Worm (Caenorhabditis elegans) whole organism, young adult: ENCODE measurements around the gene tbc-20.

Experiments
- B0035.1 ChIP-seq: sonication (generic microtip); optimal IDR thresholded peaks from 2 replicates; lab custom pipeline; 2016; ENCODE audit warnings: missing genetic modification characterization, mild to moderate bottlenecking, missing compliant biosample characterization, missing genotype, missing genetic modification reagents
- B0261.1 ChIP-seq: sonication (generic microtip); optimal IDR thresholded peaks from 2 replicates; lab custom pipeline; 2016; ENCODE audit warnings: mild to moderate bottlenecking, missing genetic modification characterization, moderate library complexity, missing compliant biosample characterization
- C17E4.6 ChIP-seq: fragments of 200-800 bp; sonication (Bioruptor generic); IDR thresholded peaks from 2 replicates; pipeline ENCODE4 v1.3.6; 2022; ENCODE audit warnings: missing genetic modification reagents, missing genetic modification characterization, missing compliant biosample characterization
- F22D6.2 ChIP-seq: sonication (generic microtip); optimal IDR thresholded peaks from 2 replicates; lab custom pipeline; 2016; ENCODE audit warnings: mild to moderate bottlenecking, missing genetic modification characterization, missing compliant biosample characterization
- F23B12.7 ChIP-seq: sonication (generic microtip); optimal IDR thresholded peaks from 2 replicates; lab custom pipeline; 2017; ENCODE audit warnings: missing genetic modification characterization, mild to moderate bottlenecking, missing compliant biosample characterization, antibody characterized with exemption, moderate library complexity; ENCODE audit not compliant: insufficient read depth
- F49E8.2 ChIP-seq: sonication (generic microtip); optimal IDR thresholded peaks from 3 replicates; lab custom pipeline; 2017; ENCODE audit warnings: missing genetic modification characterization, mild to moderate bottlenecking, missing compliant biosample characterization, antibody characterized with exemption, moderate library complexity; ENCODE audit not compliant: insufficient read depth
- T26A5.8 ChIP-seq: sonication (generic microtip); optimal IDR thresholded peaks from 2 replicates; lab custom pipeline; 2016; ENCODE audit warnings: missing genetic modification characterization, missing compliant biosample characterization
- Y53G8AR.9 ChIP-seq: fragments of 200-800 bp; sonication (Bioruptor generic); conservative IDR thresholded peaks from 2 replicates; pipeline ENCODE4 v1.3.6; 2022; ENCODE audit warnings: missing genetic modification reagents, missing genetic modification characterization, missing compliant biosample characterization
- Y56A3A.18 ChIP-seq: fragments of 200-800 bp; sonication (Bioruptor generic); IDR thresholded peaks from 2 replicates; pipeline ENCODE4 v1.3.6; 2022; ENCODE audit warnings: missing genetic modification reagents, missing genetic modification characterization, missing compliant biosample characterization
- Y79H2A.3 ChIP-seq: fragments of 200-800 bp; sonication (Bioruptor generic); conservative IDR thresholded peaks from 2 replicates; pipeline ENCODE4 v1.3.6; 2022; ENCODE audit warnings: missing genetic modification reagents, missing genetic modification characterization, missing compliant biosample characterization
- Y95B8A.8 ChIP-seq: fragments of 200-800 bp; sonication (Bioruptor generic); IDR thresholded peaks from 2 replicates; pipeline ENCODE4 v1.3.6; 2022; ENCODE audit warnings: missing genetic modification reagents, missing genetic modification characterization, missing compliant biosample characterization
- ama-1 ChIP-seq, 3 experiments: fragments of 150-350 bp in 1 of 3; sonication (generic microtip) in 2 of 3; optimal IDR thresholded peaks; 2 replicates each; lab custom pipeline; 2014 to 2018; ENCODE audit warnings: missing biosample characterization in 2 of 3, missing genetic modification characterization in 2 of 3, missing genetic modification reagents in 2 of 3
- aptf-3 ChIP-seq: fragments of 200-800 bp; sonication (Bioruptor generic); IDR thresholded peaks from 2 replicates; pipeline ENCODE4 v1.3.6; 2022; ENCODE audit warnings: missing genetic modification characterization, missing compliant biosample characterization
- atf-7 ChIP-seq: sonication (generic microtip); optimal IDR thresholded peaks from 2 replicates; lab custom pipeline; 2017; ENCODE audit warnings: mild to moderate bottlenecking, missing genetic modification characterization, missing compliant biosample characterization
- attf-5 ChIP-seq: fragments of 200-800 bp; sonication (Bioruptor generic); optimal IDR thresholded peaks from 2 replicates; lab custom pipeline; 2018; ENCODE audit warnings: mild to moderate bottlenecking, missing genetic modification characterization, missing compliant biosample characterization
- ccch-3 ChIP-seq: fragments of 200-800 bp; sonication (Bioruptor generic); optimal IDR thresholded peaks from 2 replicates; lab custom pipeline; 2018; ENCODE audit warnings: mild to moderate bottlenecking, missing genetic modification characterization, missing compliant biosample characterization
- cebp-1 ChIP-seq, 2 experiments: fragments of 200-800 bp in 1 of 2; sonication (Bioruptor generic) in 1 of 2; sonication (generic microtip) in 1 of 2; IDR thresholded peaks in 1 of 2; optimal IDR thresholded peaks in 1 of 2; 2 replicates each; pipeline versions ENCODE4 v1.3.6 to Lab custom; 2017 to 2022; ENCODE audit warnings: missing compliant biosample characterization in 2 of 2, missing genetic modification characterization in 2 of 2, mild to moderate bottlenecking in 1 of 2, missing genetic modification reagents in 1 of 2, moderate library complexity in 1 of 2
- ceh-58 ChIP-seq: fragments of 200-800 bp; sonication (Bioruptor generic); IDR thresholded peaks from 2 replicates; pipeline ENCODE4 v1.3.6; 2022; ENCODE audit warnings: missing genetic modification characterization, missing compliant biosample characterization
- ceh-91 ChIP-seq: fragments of 200-800 bp; sonication (Bioruptor generic); IDR thresholded peaks from 2 replicates; pipeline ENCODE4 v1.3.6; 2022; ENCODE audit warnings: missing genetic modification reagents, missing genetic modification characterization, missing compliant biosample characterization
- dox-1 ChIP-seq: fragments of 200-800 bp; sonication (Bioruptor generic); IDR thresholded peaks from 2 replicates; pipeline ENCODE4 v1.3.6; 2022; ENCODE audit warnings: missing genetic modification reagents, missing genetic modification characterization, missing compliant biosample characterization
- egrh-3 ChIP-seq: fragments of 200-800 bp; sonication (Bioruptor generic); IDR thresholded peaks from 2 replicates; pipeline ENCODE4 v1.3.6; 2022; ENCODE audit warnings: missing genetic modification reagents, missing genetic modification characterization, missing compliant biosample characterization
- ekl-4 ChIP-seq: fragments of 200-800 bp; sonication (Bioruptor generic); IDR thresholded peaks from 2 replicates; pipeline ENCODE4 v1.3.6; 2022; ENCODE audit warnings: missing genetic modification reagents, missing genetic modification characterization, missing compliant biosample characterization
- gei-17 ChIP-seq: fragments of 200-800 bp; sonication (Bioruptor generic); optimal IDR thresholded peaks from 2 replicates; lab custom pipeline; 2018; ENCODE audit warnings: mild to moderate bottlenecking, missing genetic modification characterization, missing compliant biosample characterization
- let-526 ChIP-seq: fragments of 200-800 bp; sonication (Bioruptor generic); IDR thresholded peaks from 2 replicates; pipeline ENCODE4 v1.3.6; 2022; ENCODE audit warnings: missing genetic modification reagents, missing genetic modification characterization, missing compliant biosample characterization
- lin-35 ChIP-seq, 3 experiments: fragments of 150-350 bp in 2 of 3; sonication (generic microtip) in 1 of 3; optimal IDR thresholded peaks; 2 replicates each; lab custom pipeline; 2014 to 2018; ENCODE audit warnings: missing biosample characterization in 3 of 3, missing genetic modification characterization in 3 of 3, missing genetic modification reagents in 3 of 3
- lin-40 ChIP-seq: sonication (generic microtip); optimal IDR thresholded peaks from 2 replicates; lab custom pipeline; 2016; ENCODE audit warnings: missing genetic modification characterization, mild to moderate bottlenecking, missing compliant biosample characterization, missing genotype, missing genetic modification reagents
- lin-54 ChIP-seq: fragments of 200-800 bp; sonication (Bioruptor generic); optimal IDR thresholded peaks from 2 replicates; lab custom pipeline; 2018; ENCODE audit warnings: mild to moderate bottlenecking, missing genetic modification characterization, missing compliant biosample characterization
- lsl-1 ChIP-seq: fragments of 200-800 bp; sonication (Bioruptor generic); optimal IDR thresholded peaks from 2 replicates; lab custom pipeline; 2018; ENCODE audit warnings: mild to moderate bottlenecking, missing genetic modification characterization, moderate library complexity, missing compliant biosample characterization
- lsy-27 ChIP-seq: sonication (generic microtip); optimal IDR thresholded peaks from 2 replicates; lab custom pipeline; 2017; ENCODE audit warnings: missing genetic modification characterization, mild to moderate bottlenecking, missing compliant biosample characterization, antibody characterized with exemption, missing genotype, borderline replicate concordance; ENCODE audit not compliant: insufficient read depth
- madf-3 ChIP-seq: fragments of 200-800 bp; sonication (Bioruptor generic); IDR thresholded peaks from 2 replicates; pipeline ENCODE4 v1.3.6; 2022; ENCODE audit warnings: missing genetic modification reagents, missing genetic modification characterization, missing compliant biosample characterization
- madf-6 ChIP-seq: fragments of 200-800 bp; sonication (Bioruptor generic); IDR thresholded peaks from 2 replicates; pipeline ENCODE4 v1.3.6; 2022; ENCODE audit warnings: missing genetic modification reagents, missing genetic modification characterization, missing compliant biosample characterization
- mcd-1 ChIP-seq: fragments of 200-800 bp; sonication (Bioruptor generic); IDR thresholded peaks from 2 replicates; pipeline ENCODE4 v1.3.6; 2022; ENCODE audit warnings: missing genetic modification reagents, missing genetic modification characterization, missing compliant biosample characterization
- mxl-1 ChIP-seq: sonication (generic microtip); optimal IDR thresholded peaks from 2 replicates; lab custom pipeline; 2016; ENCODE audit warnings: missing genetic modification characterization, missing compliant biosample characterization
- nfya-2 ChIP-seq: fragments of 200-800 bp; sonication (Bioruptor generic); IDR thresholded peaks from 2 replicates; pipeline ENCODE4 v1.3.6; 2022; ENCODE audit warnings: missing genetic modification reagents, missing genetic modification characterization, missing compliant biosample characterization
- nhr-80 ChIP-seq: sonication (generic microtip); optimal IDR thresholded peaks from 2 replicates; lab custom pipeline; 2016; ENCODE audit warnings: missing genetic modification characterization, missing compliant biosample characterization
- nhr-90 ChIP-seq: sonication (generic microtip); optimal IDR thresholded peaks from 2 replicates; lab custom pipeline; 2016; ENCODE audit warnings: missing genotype, mild to moderate bottlenecking, missing genetic modification characterization, missing compliant biosample characterization
- pha-4 ChIP-seq: fragments of 150-350 bp; sonication (generic microtip); optimal IDR thresholded peaks from 2 replicates; lab custom pipeline; 2014; ENCODE audit warnings: missing biosample characterization, missing genetic modification reagents, missing genetic modification characterization
- rpc-1 ChIP-seq, 2 experiments: fragments of 150-350 bp in 1 of 2; sonication (generic microtip) in 1 of 2; optimal IDR thresholded peaks; 2 replicates each; lab custom pipeline; 2014 to 2018; ENCODE audit warnings: missing biosample characterization in 1 of 2, missing genetic modification characterization in 1 of 2, missing genetic modification reagents in 1 of 2, missing genotype in 1 of 2
- sdz-38 ChIP-seq: sonication (generic microtip); optimal IDR thresholded peaks from 2 replicates; lab custom pipeline; 2016; ENCODE audit warnings: missing genotype, missing genetic modification characterization, missing compliant biosample characterization
- unc-62 ChIP-seq: fragments of 150-350 bp; optimal IDR thresholded peaks from 2 replicates; lab custom pipeline; 2014; ENCODE audit warnings: missing biosample characterization, missing genetic modification reagents, missing genetic modification characterization
- zim-3 ChIP-seq: sonication (generic microtip); optimal IDR thresholded peaks from 2 replicates; lab custom pipeline; 2017; ENCODE audit warnings: mild to moderate bottlenecking, missing genetic modification characterization, moderate library complexity, missing compliant biosample characterization
- ztf-26 ChIP-seq: sonication (generic microtip); optimal IDR thresholded peaks from 2 replicates; lab custom pipeline; 2017; ENCODE audit warnings: missing genetic modification characterization, missing compliant biosample characterization

Gene tbc-20

ce11 chrII:14812661-14813060, 14.4 kb downstream of the tbc-20 start:
- TF ChIP-seq ceh-91 (GFP tag; lab: Robert Waterston, UW) (no peak), nhr-80 (tag; lab: Kevin White, UChicago) (peak; percentile 84), cebp-1 (GFP tag; IDR thresholded peaks at IDR 0.05; lab: Robert Waterston, UW) (no peak), cebp-1 (tag; optimal IDR thresholded peaks at IDR 0.05; lab: Kevin White, UChicago) (peak; percentile 38), gei-17 (GFP tag; lab: Kevin White, UChicago) (no peak), unc-62 (GFP tag; lab: Kevin White, UChicago) (peak; percentile 24), dox-1 (GFP tag; lab: Robert Waterston, UW) (peak; percentile 45; the same call in 1 of the 2 replicates), Y53G8AR.9 (GFP tag; lab: Robert Waterston, UW) (0 out of 2 replicates have a peak, but pooled peaks have one; percentile 39)

- TF ChIP-seq atf-7 (tag; lab: Kevin White, UChicago), result no peak
- TF ChIP-seq lsl-1, result peak; percentile 69
- TF ChIP-seq dox-1 (GFP tag; lab: Robert Waterston, UW), result no peak
- no peak for TF ChIP-seq nfya-2
- TF ChIP-seq madf-6 (GFP tag; lab: Robert Waterston, UW), result 0 out of 2 replicates have a peak, but pooled peaks have one; percentile 9
- TF ChIP-seq F49E8.2 (tag; lab: Kevin White, UChicago), result no peak
Observed at ce11 chrII:14813106-14813505, 14.8 kb downstream of the tbc-20 start.

ce11 chrII:14814894-14815568, 16.8 kb downstream of the tbc-20 start, which contains the start of gene W01D2.1:
Gene W01D2.1 (plus strand): TSS chrII:14815518.
- no peak for TF ChIP-seq zim-3 (tag; lab: Kevin White, UChicago)
- TF ChIP-seq lsy-27 (tag; lab: Kevin White, UChicago), result no peak
- TF ChIP-seq Y79H2A.3 (GFP tag; lab: Robert Waterston, UW), result no peak
- TF ChIP-seq pha-4 (tag; lab: Kevin White, UChicago), result no peak
- TF ChIP-seq nhr-90 (tag; lab: Kevin White, UChicago), result no peak
- TF ChIP-seq madf-3 (GFP tag; lab: Robert Waterston, UW), result no peak
- TF ChIP-seq Y95B8A.8 (GFP tag; lab: Robert Waterston, UW), result no peak
- no peak for TF ChIP-seq nhr-80 (tag; lab: Kevin White, UChicago)
- no peak for TF ChIP-seq F22D6.2
- peak in 1 of 3 experiments; percentile 64 for TF ChIP-seq lin-35 (GFP tag; optimal IDR thresholded peaks at IDR 0.05; lab: Kevin White, UChicago)
- no peak for TF ChIP-seq let-526 (GFP tag; lab: Robert Waterston, UW)
- no peak for TF ChIP-seq B0261.1 (tag; lab: Kevin White, UChicago)
- no peak for TF ChIP-seq aptf-3 (GFP tag; lab: Robert Waterston, UW)
- peak; percentile 35 for TF ChIP-seq lin-40 (tag; lab: Kevin White, UChicago)
- TF ChIP-seq lin-54 (GFP tag; lab: Kevin White, UChicago), result peak; percentile 87
- no peak for TF ChIP-seq ama-1 (optimal IDR thresholded peaks at IDR 0.05; lab: Kevin White, UChicago)
- TF ChIP-seq ama-1 (GFP tag; optimal IDR thresholded peaks at IDR 0.05; lab: Kevin White, UChicago), result peak in 1 of 2 experiments; percentile 10
- TF ChIP-seq egrh-3 (GFP tag; lab: Robert Waterston, UW), result no peak
- no peak for TF ChIP-seq ztf-26 (tag; lab: Kevin White, UChicago)
- no peak for TF ChIP-seq Y56A3A.18 (GFP tag; lab: Robert Waterston, UW)
- no peak for TF ChIP-seq attf-5
- TF ChIP-seq C17E4.6 (GFP tag; lab: Robert Waterston, UW), result no peak
- no peak for TF ChIP-seq ceh-58
- no peak for TF ChIP-seq B0035.1
- TF ChIP-seq mcd-1 (GFP tag; lab: Robert Waterston, UW), result 0 out of 2 replicates have a peak, but pooled peaks have one; percentile 36
- no peak for TF ChIP-seq ccch-3
- TF ChIP-seq sdz-38, result no peak
- TF ChIP-seq ekl-4 (GFP tag; lab: Robert Waterston, UW), result no peak
- no peak for TF ChIP-seq T26A5.8 (tag; lab: Kevin White, UChicago)
- no peak for TF ChIP-seq mxl-1 (tag; lab: Kevin White, UChicago)
- TF ChIP-seq dox-1 (GFP tag; lab: Robert Waterston, UW), result peak; percentile 6; the same call in 1 of the 2 replicates
- TF ChIP-seq rpc-1 (optimal IDR thresholded peaks at IDR 0.05; lab: Kevin White, UChicago), result no peak
- TF ChIP-seq rpc-1 (tag; optimal IDR thresholded peaks at IDR 0.05; lab: Kevin White, UChicago), result no peak
- TF ChIP-seq F23B12.7, result peak; percentile 49
